Fruit fly (Drosophila melanogaster) whole organism, pupa: ENCODE measurements around the gene CG31191.

Experiments used
- CG10348 ChIP-seq: fragments of 200-800 bp; sonication (Bioruptor generic); IDR thresholded peaks from 2 replicates; pipeline ENCODE4 v1.3.6; 2022; ENCODE audit warnings: missing biosample characterization, missing genetic modification characterization
- CG12605 ChIP-seq: fragments of 200-800 bp; sonication (Bioruptor generic); IDR thresholded peaks from 2 replicates; pipeline ENCODE4 v1.3.6; 2022; ENCODE audit warnings: missing biosample characterization, missing genetic modification characterization
- CG13204 ChIP-seq: fragments of 200-800 bp; sonication (Bioruptor generic); optimal IDR thresholded peaks from 2 replicates; lab custom pipeline; 2018; ENCODE audit warnings: missing biosample characterization, mild to moderate bottlenecking, missing genetic modification characterization, moderate library complexity
- CG14655 ChIP-seq: fragments of 200-800 bp; sonication (Bioruptor generic); optimal IDR thresholded peaks from 3 replicates; lab custom pipeline; 2017; ENCODE audit warnings: mild to moderate bottlenecking, missing biosample characterization, missing genetic modification reagents, missing genetic modification characterization
- CG15710 ChIP-seq: fragments of 200-800 bp; sonication (Bioruptor generic); optimal IDR thresholded peaks from 2 replicates; lab custom pipeline; 2018; ENCODE audit warnings: missing biosample characterization, mild to moderate bottlenecking, missing genetic modification characterization, moderate library complexity
- CG17806 ChIP-seq: fragments of 200-800 bp; sonication (Bioruptor generic); optimal IDR thresholded peaks from 2 replicates; lab custom pipeline; 2018; ENCODE audit warnings: missing biosample characterization, mild to moderate bottlenecking, missing genetic modification characterization, moderate library complexity
- CG32121 ChIP-seq: fragments of 200-800 bp; sonication (Bioruptor generic); IDR thresholded peaks from 2 replicates; pipeline ENCODE4 v1.3.6; 2022; ENCODE audit warnings: missing biosample characterization, missing genetic modification characterization
- CG34367 ChIP-seq: fragments of 200-800 bp; sonication (Bioruptor generic); optimal IDR thresholded peaks from 2 replicates; lab custom pipeline; 2018; ENCODE audit warnings: missing biosample characterization, mild to moderate bottlenecking, missing genetic modification characterization
- CG4496 ChIP-seq: fragments of 200-800 bp; sonication (Bioruptor generic); IDR thresholded peaks from 3 replicates; pipeline ENCODE4 v1.3.6; 2022; ENCODE audit warnings: missing biosample characterization, missing genetic modification characterization
- CG8159 ChIP-seq: fragments of 200-800 bp; sonication (Bioruptor generic); optimal IDR thresholded peaks from 3 replicates; lab custom pipeline; 2018; ENCODE audit warnings: missing biosample characterization, mild to moderate bottlenecking, missing genetic modification characterization, moderate library complexity
- CG8301 ChIP-seq: fragments of 200-800 bp; sonication (Bioruptor generic); optimal IDR thresholded peaks from 2 replicates; lab custom pipeline; 2018; ENCODE audit warnings: missing biosample characterization, mild to moderate bottlenecking, missing genetic modification characterization
- CG9948 ChIP-seq: fragments of 200-800 bp; sonication (Bioruptor generic); optimal IDR thresholded peaks from 2 replicates; lab custom pipeline; 2018; ENCODE audit warnings: missing biosample characterization, mild to moderate bottlenecking, missing genetic modification characterization, moderate library complexity
- D1 ChIP-seq: fragments of 200-800 bp; sonication (Bioruptor generic); optimal IDR thresholded peaks from 2 replicates; lab custom pipeline; 2018; ENCODE audit warnings: missing biosample characterization, mild to moderate bottlenecking, missing genetic modification characterization, moderate library complexity
- EcR ChIP-seq: fragments of 200-800 bp; sonication (Bioruptor generic); optimal IDR thresholded peaks from 3 replicates; lab custom pipeline; 2019; ENCODE audit warnings: missing biosample characterization, missing genetic modification characterization, mild to moderate bottlenecking, moderate library complexity, missing genetic modification reagents
- Ets98B ChIP-seq: fragments of 200-800 bp; sonication (Bioruptor generic); IDR thresholded peaks from 2 replicates; pipeline ENCODE4 v1.3.6; 2022; ENCODE audit warnings: missing biosample characterization, missing genetic modification characterization
- Pif1A ChIP-seq: fragments of 200-800 bp; sonication (Bioruptor generic); optimal IDR thresholded peaks from 3 replicates; lab custom pipeline; 2016; ENCODE audit warnings: missing biosample characterization, missing genetic modification characterization
- Pif1B ChIP-seq: fragments of 200-800 bp; sonication (Bioruptor generic); optimal IDR thresholded peaks from 3 replicates; lab custom pipeline; 2016; ENCODE audit warnings: missing biosample characterization, missing genetic modification characterization
- Snoo ChIP-seq: fragments of 200-800 bp; sonication (Bioruptor generic); optimal IDR thresholded peaks from 3 replicates; lab custom pipeline; 2017; ENCODE audit warnings: missing biosample characterization, mild to moderate bottlenecking, missing genetic modification characterization, inconsistent platforms
- fd96Ca ChIP-seq: fragments of 200-800 bp; sonication (Bioruptor generic); IDR thresholded peaks from 3 replicates; pipeline ENCODE4 v1.3.6; 2022; ENCODE audit warnings: missing biosample characterization, missing genetic modification characterization
- gl ChIP-seq: fragments of 200-800 bp; sonication (Bioruptor generic); optimal IDR thresholded peaks from 2 replicates; lab custom pipeline; 2018; ENCODE audit warnings: missing biosample characterization, mild to moderate bottlenecking, missing genetic modification characterization
- rn ChIP-seq: fragments of 200-800 bp; sonication (Bioruptor generic); IDR thresholded peaks from 2 replicates; pipeline ENCODE4 v1.3.6; 2022; ENCODE audit warnings: missing biosample characterization, missing genetic modification characterization

Gene CG31191

DNA sequence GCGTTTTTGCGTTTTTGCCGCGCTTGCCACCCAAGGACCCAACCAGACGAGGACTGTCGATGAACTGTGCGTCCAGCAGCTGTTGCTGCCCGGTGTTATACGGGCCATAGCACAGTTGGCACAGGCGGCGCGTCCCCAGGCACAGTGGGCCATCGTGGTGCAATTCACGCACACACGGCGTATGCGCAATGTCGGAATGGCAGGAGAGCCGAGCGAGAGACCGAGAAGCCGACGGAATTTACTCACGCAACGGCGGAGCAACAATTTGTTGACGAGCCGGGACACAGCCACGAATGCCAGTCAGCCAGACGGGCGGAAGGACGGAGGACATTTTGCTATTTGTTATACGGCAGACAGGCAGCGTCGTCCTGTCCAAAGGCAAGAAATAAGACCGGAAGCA is at the start of gene CG31191:
CG31191 (minus strand) TSS at position 68 of the 400 bp plus-strand sequence.
- TF ChIP-seq CG12605 (GFP tag; lab: Robert Waterston, UW) (peak; percentile 53; the same call in 1 of the 2 replicates), CG13204 (GFP tag; lab: Kevin White, UChicago) (no peak)

DNA sequence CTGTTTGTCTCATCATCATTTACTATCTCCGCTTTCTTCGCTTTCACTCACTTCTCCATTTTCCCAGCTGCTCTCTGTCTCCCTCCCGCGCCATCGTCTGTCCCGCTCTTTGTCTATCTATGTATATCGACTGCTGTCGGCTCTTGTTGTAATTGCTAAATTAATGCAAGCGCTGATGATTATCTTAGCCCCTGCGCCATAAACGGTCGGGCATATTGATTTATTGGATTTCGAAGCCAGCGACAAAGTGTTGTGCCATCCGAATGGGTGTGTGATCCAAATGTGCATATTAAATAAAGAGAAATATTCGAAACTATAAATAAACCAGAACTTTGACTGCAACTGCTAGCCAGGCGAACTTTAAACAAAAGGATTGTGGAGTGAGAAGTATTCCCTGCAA is 45.1 kb upstream of the CG31191 start:
- no peak for TF ChIP-seq CG17806

DNA sequence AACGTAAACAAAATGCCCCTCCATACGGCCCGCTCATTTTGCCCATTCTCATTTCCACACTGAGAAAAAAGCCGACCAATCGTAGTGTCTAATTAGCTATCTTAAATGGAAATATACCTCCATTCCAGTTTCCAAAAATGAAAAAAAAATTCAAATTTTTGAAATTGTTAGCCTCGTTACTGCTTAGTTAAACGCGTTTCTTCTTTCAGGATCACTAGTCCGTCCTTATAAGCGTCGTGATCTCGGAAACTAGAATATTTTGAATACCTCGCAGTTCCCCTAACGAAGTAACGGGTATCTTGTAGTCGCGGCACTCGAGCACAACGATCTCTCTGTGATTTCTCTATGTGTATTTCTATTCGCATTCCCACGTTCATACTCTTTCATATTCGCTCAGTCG is 44.3 kb upstream of the CG31191 start:
- TF ChIP-seq CG8301 (tag; lab: Kevin White, UChicago) (peak; percentile 43), CG8159 (tag; lab: Kevin White, UChicago) (peak; percentile 9), D1 (tag; lab: Kevin White, UChicago) (no peak), CG32121 (GFP tag; lab: Robert Waterston, UW) (no peak), CG14655 (GFP tag; lab: Kevin White, UChicago) (peak; percentile 61), Pif1A (peak; percentile 5), CG9948 (tag; lab: Kevin White, UChicago) (no peak), CG13204 (GFP tag; lab: Kevin White, UChicago) (no peak), fd96Ca (peak; percentile 54; the same call in 1 of the 3 replicates)

DNA sequence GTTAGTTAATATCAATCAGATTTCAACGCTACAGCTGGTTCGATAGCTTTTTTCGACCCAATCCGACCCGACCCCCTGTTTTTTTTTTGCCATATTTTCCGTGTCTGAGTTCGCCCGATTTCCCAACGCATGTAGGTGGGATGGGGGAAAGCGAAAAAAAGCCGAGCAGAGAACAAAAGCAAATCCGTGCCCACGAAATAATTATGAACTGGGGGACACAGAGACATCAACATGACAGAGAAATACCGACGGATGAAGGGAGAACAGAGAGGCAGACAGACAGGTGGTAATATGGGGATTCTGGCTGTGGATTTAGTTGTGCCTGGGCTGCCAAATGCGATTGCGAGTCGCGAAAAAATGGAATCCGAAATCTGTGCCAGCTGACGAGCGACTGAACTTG is 43.7 kb upstream of the CG31191 start:
- TF ChIP-seq EcR (GFP tag; lab: Kevin White, UChicago), result no peak
- no peak for TF ChIP-seq CG9948 (tag; lab: Kevin White, UChicago)

DNA sequence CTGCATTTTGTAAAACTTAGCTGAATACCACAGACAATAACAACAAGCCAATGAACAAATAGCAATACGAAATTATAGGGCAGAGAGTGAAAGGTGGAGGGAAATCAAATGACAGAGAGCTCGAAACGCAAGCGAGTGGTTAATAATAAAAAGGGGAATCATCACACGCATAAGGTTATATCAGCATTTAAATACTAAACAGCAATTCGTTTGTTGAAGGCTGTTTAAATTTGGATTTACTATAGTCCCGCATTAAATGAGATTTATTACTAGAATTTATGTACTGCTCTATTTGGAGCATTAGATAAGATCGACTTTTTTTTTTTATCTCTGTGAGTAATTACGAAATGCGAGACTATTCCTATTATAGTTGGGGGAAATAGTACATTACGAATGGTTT is 43.2 kb upstream of the CG31191 start:
- TF ChIP-seq Pif1A, result no peak
- TF ChIP-seq D1 (tag; lab: Kevin White, UChicago), result no peak
- no peak for TF ChIP-seq CG13204 (GFP tag; lab: Kevin White, UChicago)
- TF ChIP-seq Snoo (tag; lab: Kevin White, UChicago), result no peak
- no peak for TF ChIP-seq EcR (GFP tag; lab: Kevin White, UChicago)
- TF ChIP-seq Pif1B (GFP tag; lab: Kevin White, UChicago), result no peak
- TF ChIP-seq CG34367 (tag; lab: Kevin White, UChicago), result no peak
- no peak for TF ChIP-seq CG15710
- no peak for TF ChIP-seq CG32121 (GFP tag; lab: Robert Waterston, UW)
- TF ChIP-seq CG8301 (tag; lab: Kevin White, UChicago), result no peak
- no peak for TF ChIP-seq CG17806
- TF ChIP-seq CG9948 (tag; lab: Kevin White, UChicago), result no peak

DNA sequence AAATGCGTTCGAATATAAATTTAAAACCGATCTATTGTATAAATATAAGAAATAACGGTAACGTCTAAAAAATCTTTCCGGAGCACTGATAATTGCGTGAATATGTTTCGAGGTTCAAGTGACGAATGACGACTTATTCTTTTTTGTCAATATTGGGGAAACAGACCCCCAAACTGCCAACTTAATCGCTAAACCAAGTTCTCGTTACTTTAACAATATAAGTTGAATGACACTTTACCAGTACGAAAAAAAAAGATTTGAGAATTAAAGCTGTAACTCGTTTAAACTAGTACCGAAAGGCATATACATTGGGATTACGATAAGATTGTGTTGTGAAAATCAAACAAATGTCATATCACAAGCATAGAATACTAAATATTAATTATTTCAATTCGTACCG is 42.5 kb upstream of the CG31191 start, which contains the start of gene CG43446:
CG43446 (minus strand) TSS at position 101 of the 400 bp plus-strand sequence.
- TF ChIP-seq CG8301 (tag; lab: Kevin White, UChicago) (no peak), CG8159 (tag; lab: Kevin White, UChicago) (no peak), CG15710 (no peak), CG10348 (GFP tag; lab: Robert Waterston, UW) (no peak), CG9948 (tag; lab: Kevin White, UChicago) (no peak), CG34367 (tag; lab: Kevin White, UChicago) (no peak), rn (no peak), fd96Ca (no peak), CG13204 (GFP tag; lab: Kevin White, UChicago) (no peak), CG17806 (no peak), CG12605 (GFP tag; lab: Robert Waterston, UW) (no peak), CG4496 (GFP tag; lab: Robert Waterston, UW) (no peak), CG14655 (GFP tag; lab: Kevin White, UChicago) (no peak), Pif1A (no peak), EcR (GFP tag; lab: Kevin White, UChicago) (no peak), D1 (tag; lab: Kevin White, UChicago) (no peak), Ets98B (GFP tag; lab: Robert Waterston, UW) (no peak)

DNA sequence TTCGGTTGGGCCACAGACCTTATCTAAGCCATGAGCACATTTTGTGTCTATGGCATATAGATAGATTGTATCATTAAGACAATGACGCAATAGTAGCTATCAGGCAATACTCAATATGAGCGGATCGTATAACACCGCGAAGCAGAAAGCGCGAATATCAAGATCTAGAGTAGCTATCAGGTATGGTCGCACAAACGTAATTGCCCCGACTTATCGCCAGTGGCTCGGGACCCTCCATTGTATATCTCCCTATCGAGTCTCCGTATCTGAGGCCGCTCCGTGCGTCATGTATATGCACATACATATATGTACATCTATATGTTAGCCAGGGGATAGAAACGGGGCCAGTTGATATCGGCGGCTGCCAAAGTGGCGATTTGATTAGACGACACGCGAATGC is 40.3 kb upstream of the CG31191 start:
- no peak for TF ChIP-seq CG32121 (GFP tag; lab: Robert Waterston, UW)
- TF ChIP-seq Pif1A, result no peak
- no peak for TF ChIP-seq CG8301 (tag; lab: Kevin White, UChicago)
- TF ChIP-seq CG12605 (GFP tag; lab: Robert Waterston, UW), result no peak
- TF ChIP-seq CG4496 (GFP tag; lab: Robert Waterston, UW), result no peak
- no peak for TF ChIP-seq Ets98B (GFP tag; lab: Robert Waterston, UW)
- no peak for TF ChIP-seq CG13204 (GFP tag; lab: Kevin White, UChicago)
- TF ChIP-seq EcR (GFP tag; lab: Kevin White, UChicago), result no peak
- no peak for TF ChIP-seq Pif1B (GFP tag; lab: Kevin White, UChicago)
- TF ChIP-seq CG17806, result no peak
- TF ChIP-seq CG34367 (tag; lab: Kevin White, UChicago), result no peak
- TF ChIP-seq fd96Ca, result no peak

DNA sequence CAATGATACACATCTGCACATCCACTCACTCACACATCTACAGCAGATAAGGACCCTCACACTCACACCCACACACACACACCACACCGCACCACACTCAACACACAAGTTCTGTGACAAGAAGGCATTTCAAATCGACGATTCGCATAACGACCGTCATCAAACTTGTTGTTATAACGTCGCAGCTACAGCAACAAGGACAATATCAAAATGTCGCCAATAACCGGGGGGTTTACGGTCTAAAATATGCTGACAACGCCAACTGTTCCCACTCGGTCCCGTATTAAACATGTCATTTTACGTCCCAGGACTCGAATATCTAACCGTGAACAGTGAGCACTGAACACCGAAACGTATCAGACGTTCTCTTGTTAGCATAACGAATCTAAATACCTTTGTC is 39.6 kb upstream of the CG31191 start:
- TF ChIP-seq CG8301 (tag; lab: Kevin White, UChicago) (no peak), CG12605 (GFP tag; lab: Robert Waterston, UW) (no peak), CG32121 (GFP tag; lab: Robert Waterston, UW) (no peak), gl (tag; lab: Kevin White, UChicago) (no peak), CG14655 (GFP tag; lab: Kevin White, UChicago) (no peak), EcR (GFP tag; lab: Kevin White, UChicago) (no peak), CG17806 (no peak), CG9948 (tag; lab: Kevin White, UChicago) (no peak), CG15710 (no peak), Pif1B (GFP tag; lab: Kevin White, UChicago) (no peak), rn (no peak), Pif1A (no peak), CG4496 (GFP tag; lab: Robert Waterston, UW) (no peak), CG34367 (tag; lab: Kevin White, UChicago) (no peak), fd96Ca (no peak)
- TF ChIP-seq, all 21 proteins: peak for 0
